Worm (Caenorhabditis elegans): ENCODE results near the gene spk-1.
A peak's percentile ranks its signal among the peaks of the same experiment; 100 is the strongest.

spk-1 gene

ce11 chrIII:9453962-9454361 lies 2.4 kb upstream of the spk-1 start, which contains the start of gene F54C8.7:
F54C8.7 (minus strand) TSS chrIII:9454062.
- TF ChIP-seq Y95B8A.8 (GFP tag; IDR thresholded peaks at IDR 0.05) (0 out of 2 replicates have a peak, but pooled peaks have one; percentile 11), attf-6 (GFP tag; IDR thresholded peaks at IDR 0.05) (no peak)

DNA sequence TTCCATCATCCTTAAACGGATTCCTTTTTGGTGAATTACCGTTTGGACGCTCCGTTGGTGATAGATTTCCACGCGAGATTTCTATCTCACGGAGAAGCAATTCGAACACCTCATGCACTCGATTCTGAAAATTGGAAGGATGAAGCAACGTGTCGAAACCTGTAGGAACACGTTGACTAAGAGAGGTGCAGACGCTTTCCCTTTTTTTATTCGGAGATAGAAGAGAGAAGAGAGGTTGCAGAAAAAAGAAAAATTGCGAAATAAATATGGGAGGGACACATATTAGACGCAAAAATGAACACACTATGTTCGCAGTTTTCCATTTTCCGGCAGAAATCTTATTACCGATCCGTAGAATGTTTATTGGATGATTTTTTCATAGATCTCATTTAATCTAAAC lies 1.7 kb upstream of the spk-1 start:
- no peak for TF ChIP-seq hmg-20 (GFP tag; IDR thresholded peaks at IDR 0.05)
- no peak for TF ChIP-seq tlf-1 (GFP tag; optimal IDR thresholded peaks at IDR 0.05)
- no peak for TF ChIP-seq K11D2.4 (GFP tag; IDR thresholded peaks at IDR 0.05)
- peak; percentile 50; the same call in 1 of the 2 replicates for TF ChIP-seq cebp-1 (GFP tag; IDR thresholded peaks at IDR 0.05)
- peak; percentile 91 for TF ChIP-seq cebp-1 (tag; optimal IDR thresholded peaks at IDR 0.05)
- TF ChIP-seq nfya-2 (GFP tag; IDR thresholded peaks at IDR 0.05): no peak
- no peak for TF ChIP-seq Y53G8AR.9 (GFP tag; conservative IDR thresholded peaks at IDR 0.05)
- TF ChIP-seq nhr-120 (GFP tag; IDR thresholded peaks at IDR 0.05): no peak

- no peak for TF ChIP-seq ccch-3 (GFP tag; optimal IDR thresholded peaks at IDR 0.05)
- TF ChIP-seq cebp-1 (GFP tag; IDR thresholded peaks at IDR 0.05): no peak
- peak; percentile 27 for TF ChIP-seq cebp-1 (tag; optimal IDR thresholded peaks at IDR 0.05)
- TF ChIP-seq zfh-2 (GFP tag; conservative IDR thresholded peaks at IDR 0.05): peak; percentile 88
- no peak for TF ChIP-seq mcd-1 (GFP tag; IDR thresholded peaks at IDR 0.05)
- no peak for TF ChIP-seq F10E7.11 (tag; optimal IDR thresholded peaks at IDR 0.05)
These were observed 1.0 kb downstream of the spk-1 start for ce11 chrIII:9457192-9458103.

DNA sequence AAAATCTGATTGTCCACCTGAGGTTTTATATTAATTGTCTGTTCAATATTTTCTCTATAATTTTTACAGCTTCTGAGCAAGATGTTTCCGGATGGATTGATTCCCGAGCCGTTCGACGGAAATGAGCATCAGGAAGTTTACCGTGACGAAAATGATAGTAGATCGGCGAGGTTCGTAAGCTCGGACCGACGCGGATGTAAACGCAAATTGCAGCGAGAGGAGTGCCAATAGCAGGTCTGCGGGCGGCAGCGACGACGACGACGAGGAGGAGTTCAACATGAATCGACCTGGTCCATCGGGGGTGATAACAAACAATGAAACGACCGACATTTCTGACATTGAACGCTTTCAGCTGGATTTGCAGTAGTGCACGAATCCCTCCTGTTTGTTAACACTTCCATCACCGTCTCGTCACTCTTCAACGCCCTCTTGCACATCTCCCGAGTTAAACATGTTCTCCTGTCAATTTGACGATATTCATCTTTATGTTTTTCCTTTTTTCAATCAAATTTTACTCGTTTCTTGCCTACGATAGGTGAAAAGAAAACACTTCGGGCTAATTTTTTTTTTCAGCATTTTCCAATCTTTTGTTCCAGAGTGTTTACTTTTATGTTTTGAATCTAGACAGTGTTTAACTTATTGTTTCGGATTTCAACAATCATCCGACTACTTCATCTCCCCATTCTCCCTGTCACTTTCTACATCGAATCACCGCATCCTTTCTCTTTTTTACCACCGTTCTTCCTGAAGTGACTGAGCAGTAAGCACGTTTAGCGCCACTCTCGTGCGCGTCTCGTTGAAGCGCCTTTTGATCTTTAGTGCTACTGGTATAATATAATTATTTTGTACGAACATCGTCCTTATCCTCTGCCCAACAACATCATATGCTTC lies 5.7 kb downstream of the spk-1 start:
- TF ChIP-seq F22D6.2 (tag; optimal IDR thresholded peaks at IDR 0.05) (no peak), ekl-4 (GFP tag; IDR thresholded peaks at IDR 0.05) (no peak), ztf-3 (GFP tag; optimal IDR thresholded peaks at IDR 0.05) (no peak), tbp1 (GFP tag; optimal IDR thresholded peaks at IDR 0.05) (peak; percentile 26), ztf-18 (tag; optimal IDR thresholded peaks at IDR 0.05) (peak; percentile 24), ceh-100 (GFP tag; IDR thresholded peaks at IDR 0.05) (peak; percentile 16; the same call in 1 of the 2 replicates), Y79H2A.3 (GFP tag; conservative IDR thresholded peaks at IDR 0.05) (peak; percentile 31; the same call in 1 of the 2 replicates), zfh-2 (GFP tag; conservative IDR thresholded peaks at IDR 0.05) (peak; percentile 59), sea-2 (GFP tag; IDR thresholded peaks at IDR 0.05) (no peak), lsl-1 (GFP tag; optimal IDR thresholded peaks at IDR 0.05) (peak; percentile 17), snpc-1.1 (tag; optimal IDR thresholded peaks at IDR 0.05; ENCODE audit: insufficient read depth) (no peak), hlh-26 (GFP tag; conservative IDR thresholded peaks at IDR 0.05) (no peak), aptf-3 (GFP tag; IDR thresholded peaks at IDR 0.05) (0 out of 2 replicates have a peak, but pooled peaks have one; percentile 47), sptf-2 (GFP tag; optimal IDR thresholded peaks at IDR 0.05) (no peak), ztf-28 (GFP tag; IDR thresholded peaks at IDR 0.05) (0 out of 2 replicates have a peak, but pooled peaks have one; percentile 5), lin-26 (GFP tag; IDR thresholded peaks at IDR 0.05) (peak; percentile 72; the same call in 1 of the 2 replicates), die-1 (tag; optimal IDR thresholded peaks at IDR 0.05) (peak; percentile 45), rec-8 (tag; optimal IDR thresholded peaks at IDR 0.05) (peak in 1 of 2 experiments; percentile 44), F52B5.7 (tag; optimal IDR thresholded peaks at IDR 0.05) (peak; percentile 21), F49E8.2 (tag; optimal IDR thresholded peaks at IDR 0.05; ENCODE audit: insufficient read depth) (no peak), atf-7 (tag; optimal IDR thresholded peaks at IDR 0.05) (peak; percentile 32), mcd-1 (GFP tag; IDR thresholded peaks at IDR 0.05) (no peak), attf-6 (GFP tag; IDR thresholded peaks at IDR 0.05) (no peak), F39B2.1 (GFP tag; IDR thresholded peaks at IDR 0.05) (no peak), B0019.2 (GFP tag; conservative IDR thresholded peaks at IDR 0.05) (no peak), nhr-179 (tag; optimal IDR thresholded peaks at IDR 0.05) (no peak)
